Fruit fly (Drosophila melanogaster) whole organism, embryonic: ENCODE measurements around the gene CG33679.

Experiments
- Ada2b ChIP-seq: fragments of 200-800 bp; sonication (Bioruptor generic); IDR thresholded peaks from 2 replicates; pipeline ENCODE4 v1.3.6; 2022; ENCODE audit warnings: missing biosample characterization, missing genetic modification characterization
- BEAF-32 ChIP-seq: fragments of 200-800 bp; sonication (Bioruptor generic); optimal IDR thresholded peaks from 3 replicates; lab custom pipeline; 2017; ENCODE audit warnings: missing biosample characterization, missing genetic modification characterization, mild to moderate bottlenecking, moderate library complexity, missing genetic modification reagents
- Bgb ChIP-seq: fragments of 200-800 bp; sonication (Bioruptor generic); IDR thresholded peaks from 2 replicates; pipeline ENCODE4 v1.3.6; 2022; ENCODE audit warnings: missing biosample characterization, missing genetic modification characterization; ENCODE audit not compliant: partially characterized antibody
- CG10147 ChIP-seq: fragments of 200-800 bp; sonication (Bioruptor generic); optimal IDR thresholded peaks from 2 replicates; lab custom pipeline; 2019; ENCODE audit warnings: missing biosample characterization, mild to moderate bottlenecking, missing genetic modification characterization, moderate library complexity
- CG10366 ChIP-seq: fragments of 200-800 bp; sonication (Bioruptor generic); IDR thresholded peaks from 2 replicates; pipeline ENCODE4 v1.3.6; 2022; ENCODE audit warnings: missing biosample characterization, missing genetic modification characterization
- CG10565 ChIP-seq: fragments of 200-800 bp; sonication (Bioruptor generic); optimal IDR thresholded peaks from 3 replicates; lab custom pipeline; 2016; ENCODE audit warnings: missing biosample characterization, mild to moderate bottlenecking, missing genetic modification characterization
- CG10654 ChIP-seq: fragments of 200-800 bp; sonication (Bioruptor generic); optimal IDR thresholded peaks from 2 replicates; lab custom pipeline; 2016; ENCODE audit warnings: missing biosample characterization, missing genetic modification characterization
- CG10959 ChIP-seq: fragments of 200-800 bp; sonication (Bioruptor generic); IDR thresholded peaks from 2 replicates; pipeline ENCODE4 v1.3.6; 2022; ENCODE audit warnings: missing biosample characterization, missing genetic modification characterization
- CG10979 ChIP-seq: fragments of 200-800 bp; sonication (Bioruptor generic); optimal IDR thresholded peaks from 2 replicates; lab custom pipeline; 2018; ENCODE audit warnings: missing biosample characterization, mild to moderate bottlenecking, missing genetic modification characterization, moderate library complexity
- CG1233 ChIP-seq: fragments of 200-800 bp; sonication (Bioruptor generic); optimal IDR thresholded peaks from 4 replicates; lab custom pipeline; 2018; ENCODE audit warnings: missing biosample characterization, mild to moderate bottlenecking, missing genetic modification characterization
- CG13624 ChIP-seq: fragments of 200-800 bp; sonication (Bioruptor generic); optimal IDR thresholded peaks from 2 replicates; lab custom pipeline; 2016; ENCODE audit warnings: missing biosample characterization, missing genetic modification characterization
- CG13775 ChIP-seq: fragments of 200-800 bp; sonication (Bioruptor generic); optimal IDR thresholded peaks from 3 replicates; lab custom pipeline; 2017; ENCODE audit warnings: missing biosample characterization, mild to moderate bottlenecking, missing genetic modification characterization
- CG1647 ChIP-seq: fragments of 200-800 bp; sonication (Bioruptor generic); optimal IDR thresholded peaks from 3 replicates; lab custom pipeline; 2016; ENCODE audit warnings: missing biosample characterization, missing genetic modification characterization
- CG17361 ChIP-seq: fragments of 200-800 bp; sonication (Bioruptor generic); IDR thresholded peaks from 3 replicates; pipeline ENCODE4 v1.3.6; 2022; ENCODE audit warnings: missing biosample characterization, missing genetic modification characterization
- CG3407 ChIP-seq: fragments of 200-800 bp; sonication (Bioruptor generic); optimal IDR thresholded peaks from 2 replicates; lab custom pipeline; 2018; ENCODE audit warnings: missing biosample characterization, mild to moderate bottlenecking, missing genetic modification characterization
- CG6765 ChIP-seq: fragments of 200-800 bp; sonication (Bioruptor generic); optimal IDR thresholded peaks from 3 replicates; lab custom pipeline; 2017; ENCODE audit warnings: missing biosample characterization, mild to moderate bottlenecking, missing genetic modification characterization
- CG6813 ChIP-seq: fragments of 200-800 bp; sonication (Bioruptor generic); optimal IDR thresholded peaks from 2 replicates; lab custom pipeline; 2017; ENCODE audit warnings: missing biosample characterization, missing genetic modification characterization, mild to moderate bottlenecking, moderate library complexity, missing genetic modification reagents
- CG6854 ChIP-seq: fragments of 200-800 bp; sonication (Bioruptor generic); optimal IDR thresholded peaks from 3 replicates; lab custom pipeline; 2017; ENCODE audit warnings: missing biosample characterization, mild to moderate bottlenecking, missing genetic modification characterization
- CG7357 ChIP-seq: fragments of 200-800 bp; sonication (Bioruptor generic); IDR thresholded peaks from 3 replicates; pipeline ENCODE4 v1.3.6; 2022; ENCODE audit warnings: missing biosample characterization, missing genetic modification characterization
- CG8359 ChIP-seq: fragments of 200-800 bp; sonication (Bioruptor generic); optimal IDR thresholded peaks from 2 replicates; lab custom pipeline; 2017; ENCODE audit warnings: missing biosample characterization, mild to moderate bottlenecking, missing genetic modification characterization, borderline replicate concordance
- CG8478 ChIP-seq: fragments of >200 bp; optimal IDR thresholded peaks from 2 replicates; lab custom pipeline; 2018
- CG9817 ChIP-seq: fragments of 200-800 bp; sonication (Bioruptor generic); optimal IDR thresholded peaks from 2 replicates; lab custom pipeline; 2018; ENCODE audit warnings: missing biosample characterization, mild to moderate bottlenecking, missing genetic modification characterization, moderate library complexity
- CrebB ChIP-seq: fragments of 200-800 bp; sonication (Bioruptor generic); optimal IDR thresholded peaks from 3 replicates; lab custom pipeline; 2018; ENCODE audit warnings: missing biosample characterization, mild to moderate bottlenecking, missing genetic modification characterization
- Fer2 ChIP-seq: fragments of 200-800 bp; sonication (Bioruptor generic); optimal IDR thresholded peaks from 2 replicates; lab custom pipeline; 2018; ENCODE audit warnings: missing biosample characterization, mild to moderate bottlenecking, missing genetic modification characterization, moderate library complexity
- Hr51 ChIP-seq, 2 experiments: fragments of 200-800 bp; sonication (Bioruptor generic); optimal IDR thresholded peaks; 2 replicates in 1 of 2; 3 replicates in 1 of 2; lab custom pipeline; 2016 to 2018; ENCODE audit warnings: missing biosample characterization in 2 of 2, missing genetic modification characterization in 2 of 2, mild to moderate bottlenecking in 1 of 2, moderate library complexity in 1 of 2
- Mrtf ChIP-seq: fragments of 200-800 bp; sonication (Bioruptor generic); IDR thresholded peaks from 3 replicates; pipeline ENCODE4 v1.3.6; 2022; ENCODE audit warnings: missing biosample characterization, missing genetic modification characterization
- NfI ChIP-seq: fragments of 200-800 bp; sonication (Bioruptor generic); optimal IDR thresholded peaks from 3 replicates; lab custom pipeline; 2018; ENCODE audit warnings: missing biosample characterization, mild to moderate bottlenecking, missing genetic modification characterization, moderate library complexity
- Ptx1 ChIP-seq: fragments of 200-800 bp; sonication (Bioruptor generic); IDR thresholded peaks from 2 replicates; pipeline ENCODE4 v1.3.6; 2022; ENCODE audit warnings: missing biosample characterization, missing genetic modification characterization
- Vsx1 ChIP-seq: fragments of 200-800 bp; sonication (Bioruptor generic); optimal IDR thresholded peaks from 2 replicates; lab custom pipeline; 2017; ENCODE audit warnings: missing biosample characterization, mild to moderate bottlenecking, missing genetic modification characterization, missing genetic modification reagents
- Xbp1 ChIP-seq: fragments of 200-800 bp; sonication (Bioruptor generic); optimal IDR thresholded peaks from 3 replicates; lab custom pipeline; 2016; ENCODE audit warnings: missing biosample characterization, mild to moderate bottlenecking, missing genetic modification characterization
- ac ChIP-seq: fragments of 200-800 bp; sonication (Bioruptor generic); optimal IDR thresholded peaks from 3 replicates; lab custom pipeline; 2017; ENCODE audit warnings: missing biosample characterization, mild to moderate bottlenecking, missing genetic modification characterization
- bcd ChIP-seq: fragments of 200-800 bp; sonication (Bioruptor generic); optimal IDR thresholded peaks from 2 replicates; lab custom pipeline; 2017; ENCODE audit warnings: missing biosample characterization, mild to moderate bottlenecking, missing genetic modification characterization
- cad ChIP-seq: fragments of >200 bp; optimal IDR thresholded peaks from 2 replicates; lab custom pipeline; 2017; ENCODE audit warnings: missing biosample characterization, missing genetic modification characterization
- cato ChIP-seq: fragments of 200-800 bp; sonication (Bioruptor generic); optimal IDR thresholded peaks from 2 replicates; lab custom pipeline; 2016; ENCODE audit warnings: missing biosample characterization, missing genetic modification characterization, borderline replicate concordance
- cg ChIP-seq: fragments of 200-800 bp; sonication (Bioruptor generic); optimal IDR thresholded peaks from 3 replicates; lab custom pipeline; 2019; ENCODE audit warnings: missing biosample characterization, mild to moderate bottlenecking, missing genetic modification characterization, moderate library complexity
- en ChIP-seq: fragments of 200-800 bp; sonication (Bioruptor generic); optimal IDR thresholded peaks from 2 replicates; lab custom pipeline; 2016; ENCODE audit warnings: missing biosample characterization, missing genetic modification characterization
- exex ChIP-seq: fragments of 200-800 bp; sonication (Bioruptor generic); optimal IDR thresholded peaks from 4 replicates; lab custom pipeline; 2018; ENCODE audit warnings: missing biosample characterization, mild to moderate bottlenecking, missing genetic modification characterization, moderate library complexity
- fd102C ChIP-seq: fragments of 200-800 bp; sonication (Bioruptor generic); optimal IDR thresholded peaks from 2 replicates; lab custom pipeline; 2018; ENCODE audit warnings: missing biosample characterization, mild to moderate bottlenecking, missing genetic modification characterization, moderate library complexity
- gfzf ChIP-seq: fragments of 200-800 bp; sonication (Bioruptor generic); optimal IDR thresholded peaks from 2 replicates; lab custom pipeline; 2016; ENCODE audit warnings: missing biosample characterization, mild to moderate bottlenecking, missing genetic modification characterization, moderate library complexity
- kni ChIP-seq: fragments of 200-800 bp; sonication (Bioruptor generic); optimal IDR thresholded peaks from 3 replicates; lab custom pipeline; 2017; ENCODE audit warnings: mild to moderate bottlenecking, missing biosample characterization, missing genetic modification reagents, missing genetic modification characterization
- otp ChIP-seq: fragments of 200-800 bp; sonication (Bioruptor generic); IDR thresholded peaks from 3 replicates; pipeline ENCODE4, ENCODE4 v1.3.6; 2022; ENCODE audit warnings: missing biosample characterization, missing genetic modification characterization
- ranshi ChIP-seq: fragments of 200-800 bp; sonication (Bioruptor generic); IDR thresholded peaks from 2 replicates; pipeline ENCODE4 v1.3.6; 2022; ENCODE audit warnings: missing biosample characterization, missing genetic modification characterization
- scrt ChIP-seq: fragments of 200-800 bp; sonication (Bioruptor generic); optimal IDR thresholded peaks from 2 replicates; lab custom pipeline; 2018; ENCODE audit warnings: missing biosample characterization, mild to moderate bottlenecking, missing genetic modification characterization, moderate library complexity
- seq ChIP-seq: fragments of 200-800 bp; sonication (Bioruptor generic); IDR thresholded peaks from 2 replicates; pipeline ENCODE4 v1.3.6; 2022; ENCODE audit warnings: missing biosample characterization, missing genetic modification characterization
- sima ChIP-seq: fragments of 200-800 bp; sonication (Bioruptor generic); optimal IDR thresholded peaks from 2 replicates; lab custom pipeline; 2016; ENCODE audit warnings: missing biosample characterization, missing genetic modification characterization
- so ChIP-seq: fragments of 200-800 bp; sonication (Bioruptor generic); IDR thresholded peaks from 3 replicates; pipeline ENCODE4 v1.3.6; 2022; ENCODE audit warnings: missing biosample characterization, missing genetic modification characterization
- sob ChIP-seq: fragments of 200-800 bp; sonication (Bioruptor generic); IDR thresholded peaks from 2 replicates; pipeline ENCODE4 v1.3.6; 2022; ENCODE audit warnings: missing biosample characterization, missing genetic modification characterization
- ssp ChIP-seq: fragments of 200-800 bp; sonication (Bioruptor generic); IDR thresholded peaks from 2 replicates; pipeline ENCODE4 v1.3.6; 2022; ENCODE audit warnings: missing biosample characterization, missing genetic modification characterization
- trem ChIP-seq: fragments of 200-800 bp; optimal IDR thresholded peaks from 3 replicates; lab custom pipeline; 2019; ENCODE audit warnings: missing biosample characterization, mild to moderate bottlenecking, missing genetic modification characterization, moderate library complexity
- wor ChIP-seq: fragments of 200-800 bp; sonication (Bioruptor generic); IDR thresholded peaks from 2 replicates; pipeline ENCODE4 v1.3.6; 2022; ENCODE audit warnings: missing biosample characterization, missing genetic modification characterization
- zen ChIP-seq: fragments of 200-800 bp; sonication (Bioruptor generic); optimal IDR thresholded peaks from 3 replicates; lab custom pipeline; 2018; ENCODE audit warnings: missing biosample characterization, mild to moderate bottlenecking, missing genetic modification characterization, moderate library complexity

The CG33679 gene

dm6 chr2L:15039309-15039772, 18.8 kb upstream of the CG33679 start (continued):
- TF ChIP-seq fd102C (GFP tag; lab: Kevin White, UChicago) (no peak), CG10565 (GFP tag; lab: Kevin White, UChicago) (no peak), Hr51 (GFP tag; optimal IDR thresholded peaks at IDR 0.05; lab: Kevin White, UChicago) (peak in 1 of 2 experiments; percentile 51), Mrtf (no peak), ranshi (GFP tag; lab: Robert Waterston, UW) (0 out of 2 replicates have a peak, but pooled peaks have one; percentile 47), CG1233 (GFP tag; lab: Kevin White, UChicago) (no peak), CG7357 (GFP tag; lab: Robert Waterston, UW) (no peak), CG10654 (GFP tag; lab: Kevin White, UChicago) (no peak), CG13775 (no peak), sob (GFP tag; lab: Robert Waterston, UW) (no peak), BEAF-32 (peak; percentile 87), en (GFP tag; lab: Kevin White, UChicago) (no peak), CrebB (no peak), cg (peak; percentile 55), ac (GFP tag; lab: Kevin White, UChicago) (peak; percentile 60), kni (GFP tag; lab: Kevin White, UChicago) (no peak), Ptx1 (GFP tag; lab: Robert Waterston, UW) (peak; percentile 52), sima (GFP tag; lab: Kevin White, UChicago) (no peak), CG13624 (GFP tag; lab: Kevin White, UChicago) (no peak), Ada2b (no peak), Bgb (GFP tag; lab: Robert Waterston, UW) (peak; percentile 94), CG6813 (no peak), gfzf (peak; percentile 11), CG10366 (GFP tag; lab: Robert Waterston, UW) (0 out of 2 replicates have a peak, but pooled peaks have one; percentile 15), Xbp1 (GFP tag; lab: Kevin White, UChicago) (peak; percentile 41), ssp (GFP tag; lab: Robert Waterston, UW) (no peak), CG1647 (GFP tag; lab: Kevin White, UChicago) (peak; percentile 48), wor (GFP tag; lab: Robert Waterston, UW) (no peak), Vsx1 (no peak), CG6765 (no peak), trem (tag; lab: Kevin White, UChicago) (peak; percentile 58), zen (peak; percentile 39), cato (GFP tag; lab: Kevin White, UChicago) (no peak), seq (no peak; the same call in 1 of the 2 replicates), CG10959 (no peak), Fer2 (tag; lab: Kevin White, UChicago) (no peak), CG8359 (no peak), otp (GFP tag; lab: Robert Waterston, UW) (no peak), CG17361 (GFP tag; lab: Robert Waterston, UW) (no peak; the same call in 2 of the 3 replicates), CG3407 (GFP tag; lab: Kevin White, UChicago) (no peak), exex (tag; lab: Kevin White, UChicago) (no peak), CG9817 (tag; lab: Kevin White, UChicago) (peak; percentile 61), CG10979 (no peak), CG8478 (lab: Kevin White, UChicago) (no peak), scrt (GFP tag; lab: Kevin White, UChicago) (no peak), CG6854 (no peak), so (GFP tag; lab: Robert Waterston, UW) (no peak), bcd (GFP tag; lab: Kevin White, UChicago) (peak; percentile 55), cad (GFP tag; lab: Kevin White, UChicago) (no peak), CG10147 (no peak), NfI (GFP tag; lab: Kevin White, UChicago) (no peak)
